Fruit fly (Drosophila melanogaster): ENCODE data around the gene TTLL3A.

The TTLL3A gene

DNA sequence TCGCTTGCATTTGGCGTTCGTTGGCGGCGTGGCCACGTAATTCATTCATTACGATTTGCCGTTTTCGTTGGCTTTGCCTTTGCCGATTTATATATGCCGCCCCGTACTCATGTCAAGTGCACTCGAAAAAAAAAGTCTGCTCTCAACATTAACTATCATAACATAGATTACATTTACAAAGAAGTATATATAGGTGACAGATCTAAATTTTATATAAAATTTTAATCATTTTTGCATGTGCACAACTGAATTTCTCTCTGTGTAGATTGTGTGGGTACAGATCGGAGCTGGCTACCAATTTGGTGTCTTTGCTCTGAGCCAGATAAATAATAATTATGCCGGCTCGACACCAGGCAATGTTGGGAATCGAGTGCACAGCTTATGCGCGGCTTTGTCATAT is 41.6 kb downstream of the TTLL3A start (continued):
- TF ChIP-seq Oli (tag; optimal IDR thresholded peaks at IDR 0.05), result peak; percentile 53
- peak; percentile 42 for TF ChIP-seq Ssrp (tag; optimal IDR thresholded peaks at IDR 0.05)
- no peak for TF ChIP-seq abd-A (tag; optimal IDR thresholded peaks at IDR 0.05)
- TF ChIP-seq CG10366 (GFP tag; IDR thresholded peaks at IDR 0.05), result no peak; the same call in 1 of the 2 replicates
- peak; percentile 57; the same call in 1 of the 3 replicates for TF ChIP-seq CG11093 (GFP tag; IDR thresholded peaks at IDR 0.05)
- TF ChIP-seq hkb (optimal IDR thresholded peaks at IDR 0.05), result no peak
- peak; percentile 24; the same call in 1 of the 2 replicates for TF ChIP-seq hkb (GFP tag; IDR thresholded peaks at IDR 0.05)
- TF ChIP-seq Asciz (GFP tag; optimal IDR thresholded peaks at IDR 0.05), result peak; percentile 30
- TF ChIP-seq Max (GFP tag; optimal IDR thresholded peaks at IDR 0.05), result peak; percentile 14
- TF ChIP-seq Six4 (GFP tag; optimal IDR thresholded peaks at IDR 0.05), result peak; percentile 18
- TF ChIP-seq Antp (GFP tag; optimal IDR thresholded peaks at IDR 0.05), result peak; percentile 9
- TF ChIP-seq CG10209 (GFP tag; optimal IDR thresholded peaks at IDR 0.05), result peak; percentile 22
- no peak for TF ChIP-seq CG15601 (tag; optimal IDR thresholded peaks at IDR 0.05)
- peak; percentile 40; the same call in 1 of the 3 replicates for TF ChIP-seq CG14050 (GFP tag; IDR thresholded peaks at IDR 0.05)
- peak; percentile 12 for TF ChIP-seq CG33213 (GFP tag; optimal IDR thresholded peaks at IDR 0.05)
- TF ChIP-seq bsh (GFP tag; optimal IDR thresholded peaks at IDR 0.05), result peak in 1 of 2 experiments; percentile 52
- no peak for TF ChIP-seq Bteb2 (GFP tag; optimal IDR thresholded peaks at IDR 0.05)
- 0 out of 2 replicates have a peak, but pooled peaks have one; percentile 42 for TF ChIP-seq CG4730 (GFP tag; IDR thresholded peaks at IDR 0.05)
- no peak for TF ChIP-seq Optix (GFP tag; IDR thresholded peaks at IDR 0.05)
- no peak for TF ChIP-seq tup (GFP tag; optimal IDR thresholded peaks at IDR 0.05)
- TF ChIP-seq CG31441 (GFP tag; IDR thresholded peaks at IDR 0.05), result peak; percentile 62
- peak; percentile 50 for TF ChIP-seq grau (tag; optimal IDR thresholded peaks at IDR 0.05)
- TF ChIP-seq tio (GFP tag; optimal IDR thresholded peaks at IDR 0.05), result peak; percentile 2
- peak; percentile 31 for TF ChIP-seq CG17359 (tag; optimal IDR thresholded peaks at IDR 0.05)
- TF ChIP-seq Rfx (GFP tag; IDR thresholded peaks at IDR 0.05), result peak; percentile 64
- TF ChIP-seq zen2 (GFP tag; IDR thresholded peaks at IDR 0.05; ENCODE audit: partially characterized antibody), result no peak
- peak; percentile 3 for TF ChIP-seq jing (GFP tag; optimal IDR thresholded peaks at IDR 0.05)
- TF ChIP-seq emc (GFP tag; optimal IDR thresholded peaks at IDR 0.05), result no peak
- TF ChIP-seq prd (optimal IDR thresholded peaks at IDR 0.05), result no peak
- peak; percentile 87 for TF ChIP-seq prd (GFP tag; IDR thresholded peaks at IDR 0.05)
- peak; percentile 35 for TF ChIP-seq CG1602 (GFP tag; optimal IDR thresholded peaks at IDR 0.05)
- TF ChIP-seq CG10431 (GFP tag; optimal IDR thresholded peaks at IDR 0.05), result no peak
- peak; percentile 1 for TF ChIP-seq zfh2 (GFP tag; optimal IDR thresholded peaks at IDR 0.05)
- TF ChIP-seq HLHmδ (GFP tag; optimal IDR thresholded peaks at IDR 0.05), result no peak
- TF ChIP-seq scrt (GFP tag; optimal IDR thresholded peaks at IDR 0.05), result no peak
- TF ChIP-seq CG18476 (GFP tag; optimal IDR thresholded peaks at IDR 0.05), result peak; percentile 4
- TF ChIP-seq bigmax (GFP tag; optimal IDR thresholded peaks at IDR 0.05), result no peak
- TF ChIP-seq CG16863 (GFP tag; optimal IDR thresholded peaks at IDR 0.05), result peak; percentile 8
- TF ChIP-seq dan (GFP tag; IDR thresholded peaks at IDR 0.05), result 0 out of 2 replicates have a peak, but pooled peaks have one; percentile 23
- TF ChIP-seq row (GFP tag; IDR thresholded peaks at IDR 0.05), result peak; percentile 68
- TF ChIP-seq CG13424 (tag; optimal IDR thresholded peaks at IDR 0.05), result peak; percentile 35
- peak; percentile 67 for TF ChIP-seq ci (GFP tag; IDR thresholded peaks at IDR 0.05)
- peak; percentile 58 for TF ChIP-seq CG7839 (tag; optimal IDR thresholded peaks at IDR 0.05)
- peak; percentile 33; the same call in 1 of the 3 replicates for TF ChIP-seq ken (GFP tag; IDR thresholded peaks at IDR 0.05)
